Worm (Caenorhabditis elegans): ENCODE data around the gene nhr-100.

ce11 chrIV:9723185-9723584, 5.3 kb upstream of the nhr-100 start:
- no peak for TF ChIP-seq attf-6 (GFP tag; IDR thresholded peaks at IDR 0.05)
- TF ChIP-seq ets-4 (GFP tag; optimal IDR thresholded peaks at IDR 0.05), result no peak
- TF ChIP-seq atf-7 (tag; optimal IDR thresholded peaks at IDR 0.05), result no peak
- no peak for TF ChIP-seq lin-26 (GFP tag; IDR thresholded peaks at IDR 0.05)
- TF ChIP-seq ceh-79 (tag; optimal IDR thresholded peaks at IDR 0.05), result no peak
- no peak for TF ChIP-seq nfyb-1 (GFP tag; IDR thresholded peaks at IDR 0.05)
